Worm (Caenorhabditis elegans): ENCODE measurements around the gene Y43F8C.15.

DNA sequence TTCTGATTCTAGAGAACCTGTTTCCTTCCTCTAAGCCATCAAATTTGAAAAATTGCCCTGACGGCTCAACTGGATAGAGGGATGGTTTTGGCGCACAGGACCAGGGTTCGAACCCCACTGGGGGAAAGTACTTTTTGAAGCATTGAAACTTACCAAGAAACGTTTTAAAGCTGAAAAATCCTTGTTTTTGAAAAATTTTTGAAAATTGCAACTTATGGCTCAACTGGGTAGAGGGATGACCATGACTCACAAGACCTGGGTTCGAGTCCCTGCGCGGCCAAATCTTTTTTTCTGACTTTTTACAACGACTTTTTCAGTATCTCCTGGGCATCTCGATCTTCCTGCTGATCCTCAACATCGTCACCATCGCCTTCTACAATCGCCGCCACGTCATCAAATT, 39.5 kb downstream of the Y43F8C.15 start:
- no peak for TF ChIP-seq W03F9.2 (tag; optimal IDR thresholded peaks at IDR 0.05)
- no peak for TF ChIP-seq him-1 (tag; optimal IDR thresholded peaks at IDR 0.05)
